Worm (Caenorhabditis elegans) whole organism, L4 larva: ENCODE data around the gene F54C8.7.

Source experiments
- duxl-1 ChIP-seq: sonication (generic microtip); optimal IDR thresholded peaks from 2 replicates; lab custom pipeline; 2016; ENCODE audit warnings: mild to moderate bottlenecking, missing genetic modification characterization, moderate library complexity, missing compliant biosample characterization; ENCODE audit not compliant: poor library complexity
- madf-5 ChIP-seq, 2 experiments: fragments of 200-800 bp; sonication (Bioruptor generic); IDR thresholded peaks; 2 replicates each; pipeline ENCODE4 v1.3.6; 2022; ENCODE audit warnings: missing compliant biosample characterization in 2 of 2, missing genetic modification characterization in 2 of 2
- mes-2 ChIP-seq: sonication (generic microtip); optimal IDR thresholded peaks from 2 replicates; lab custom pipeline; 2016; ENCODE audit warnings: missing genotype, mild to moderate bottlenecking, missing genetic modification characterization, missing compliant biosample characterization; ENCODE audit not compliant: poor library complexity, severe bottlenecking
- php-3 ChIP-seq: fragments of 200-800 bp; sonication (Bioruptor generic); IDR thresholded peaks from 2 replicates; pipeline ENCODE4 v1.3.6; 2022; ENCODE audit warnings: missing genetic modification reagents, missing genetic modification characterization, missing compliant biosample characterization

The F54C8.7 gene

DNA sequence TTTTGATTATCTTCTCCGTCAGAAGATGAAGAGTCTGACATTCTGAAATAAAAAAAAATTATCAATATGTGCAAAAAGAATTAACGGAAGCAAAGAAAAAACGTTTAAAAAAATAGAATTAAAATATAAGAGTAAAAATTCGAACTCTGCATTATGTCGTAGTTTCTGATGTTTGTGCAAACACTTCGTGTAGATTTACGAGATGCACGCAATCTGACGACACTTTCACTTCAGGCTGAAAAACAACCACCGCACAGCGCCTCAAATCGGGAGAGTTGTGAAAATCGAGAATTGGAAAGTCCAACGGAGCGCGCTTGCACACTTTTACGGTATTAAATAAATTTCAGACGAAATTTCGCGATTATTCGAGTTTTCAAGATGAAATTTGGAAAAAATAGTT lies 47.3 kb downstream of the F54C8.7 start, which contains the start of gene T26G10.1 (continued):
- TF ChIP-seq php-3 (GFP tag; lab: Robert Waterston, UW): peak; percentile 70; the same call in 1 of the 2 replicates
- no peak for TF ChIP-seq madf-5 (GFP tag; IDR thresholded peaks at IDR 0.05; lab: Robert Waterston, UW)
- peak; percentile 85 for TF ChIP-seq mes-2 (tag; lab: Kevin White, UChicago)
- TF ChIP-seq duxl-1 (tag; lab: Kevin White, UChicago): peak; percentile 59
